Worm (Caenorhabditis elegans) whole organism, L4 larva: ENCODE results near the gene let-2.

Experiments used
- F37D6.2 ChIP-seq: sonication (generic microtip); optimal IDR thresholded peaks from 2 replicates; lab custom pipeline; 2016; ENCODE audit warnings: mild to moderate bottlenecking, missing genetic modification characterization, missing compliant biosample characterization
- fos-1 ChIP-seq: fragments of 150-350 bp; optimal IDR thresholded peaks from 2 replicates; lab custom pipeline; 2014; ENCODE audit warnings: missing biosample characterization, missing genetic modification characterization
- jun-1 ChIP-seq: fragments of 150-350 bp; optimal IDR thresholded peaks from 2 replicates; lab custom pipeline; 2014; ENCODE audit warnings: missing biosample characterization, missing genetic modification reagents, missing genetic modification characterization
- lin-13 ChIP-seq: fragments of 150-350 bp; optimal IDR thresholded peaks from 2 replicates; lab custom pipeline; 2014; ENCODE audit warnings: missing biosample characterization, missing genetic modification reagents, missing genetic modification characterization
- lsy-2 ChIP-seq, 2 experiments: fragments of 150-350 bp in 1 of 2; sonication (generic microtip) in 1 of 2; optimal IDR thresholded peaks; 2 replicates each; lab custom pipeline; 2014 to 2017; ENCODE audit warnings: missing biosample characterization in 2 of 2, missing genetic modification characterization in 2 of 2
- mdl-1 ChIP-seq, 2 experiments: fragments of 150-350 bp in 1 of 2; sonication (generic microtip) in 1 of 2; optimal IDR thresholded peaks; 2 replicates each; lab custom pipeline; 2014 to 2017; ENCODE audit warnings: missing biosample characterization in 2 of 2, missing genetic modification characterization in 2 of 2
- nhr-102 ChIP-seq: sonication (generic microtip); optimal IDR thresholded peaks from 2 replicates; lab custom pipeline; 2016; ENCODE audit warnings: mild to moderate bottlenecking, missing genetic modification characterization, moderate library complexity, missing compliant biosample characterization
- nhr-111 ChIP-seq: fragments of 200-800 bp; sonication (Bioruptor generic); optimal IDR thresholded peaks from 2 replicates; lab custom pipeline; 2018; ENCODE audit warnings: mild to moderate bottlenecking, missing genetic modification characterization, missing compliant biosample characterization
- pha-4 ChIP-seq, 2 experiments: fragments of 150-350 bp in 1 of 2; fragments of 200-800 bp in 1 of 2; sonication (Bioruptor generic) in 1 of 2; IDR thresholded peaks in 1 of 2; optimal IDR thresholded peaks in 1 of 2; 2 replicates each; pipeline versions ENCODE4 v1.3.6 to Lab custom; 2014 to 2022; ENCODE audit warnings: missing genetic modification characterization in 2 of 2, missing genetic modification reagents in 2 of 2, missing biosample characterization in 1 of 2, missing compliant biosample characterization in 1 of 2
- pqm-1 ChIP-seq: sonication (generic microtip); optimal IDR thresholded peaks from 2 replicates; lab custom pipeline; 2017; ENCODE audit warnings: missing biosample characterization, missing genetic modification characterization
- zag-1 ChIP-seq: fragments of 150-350 bp; optimal IDR thresholded peaks from 2 replicates; lab custom pipeline; 2014; ENCODE audit warnings: missing biosample characterization, missing genetic modification characterization

DNA sequence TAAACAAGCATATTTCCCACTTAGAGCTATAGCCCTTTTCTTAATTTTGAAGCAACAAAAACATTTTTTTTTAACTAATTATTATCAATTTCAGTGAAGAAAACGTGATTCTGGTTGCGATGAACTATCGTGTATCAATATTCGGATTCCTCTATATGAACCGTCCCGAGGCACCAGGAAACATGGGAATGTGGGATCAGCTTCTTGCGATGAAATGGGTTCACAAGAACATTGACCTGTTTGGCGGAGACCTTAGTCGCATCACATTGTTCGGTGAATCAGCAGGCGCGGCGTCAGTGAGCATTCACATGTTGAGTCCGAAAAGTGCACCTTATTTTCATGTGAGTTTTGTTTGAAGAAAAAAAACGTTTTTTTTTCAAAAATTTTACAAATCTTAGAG is 20.2 kb downstream of the let-2 start:
- TF ChIP-seq lin-13 (GFP tag; lab: Kevin White, UChicago): no peak
- no peak for TF ChIP-seq nhr-102
- TF ChIP-seq jun-1 (tag; lab: Kevin White, UChicago): no peak
- no peak for TF ChIP-seq zag-1 (tag; lab: Kevin White, UChicago)
- TF ChIP-seq mdl-1 (tag; optimal IDR thresholded peaks at IDR 0.05; lab: Kevin White, UChicago): no peak
- no peak for TF ChIP-seq F37D6.2
- TF ChIP-seq lsy-2 (tag; optimal IDR thresholded peaks at IDR 0.05; lab: Kevin White, UChicago): no peak
- no peak for TF ChIP-seq pha-4 (GFP tag; IDR thresholded peaks at IDR 0.05; lab: Robert Waterston, UW)
- TF ChIP-seq pha-4 (tag; optimal IDR thresholded peaks at IDR 0.05; lab: Kevin White, UChicago): no peak
- TF ChIP-seq nhr-111 (GFP tag; lab: Kevin White, UChicago): no peak
- TF ChIP-seq pqm-1 (tag; lab: Kevin White, UChicago): no peak
- no peak for TF ChIP-seq fos-1 (tag; lab: Kevin White, UChicago)
